Fruit fly (Drosophila melanogaster): ENCODE data around the gene CG13950.

CG13950 gene

dm6 chr2L:821242-821985, 38.6 kb upstream of the CG13950 start, which contains the start of gene CG3662 (continued):
- TF ChIP-seq CG32767 (GFP tag; IDR thresholded peaks at IDR 0.05): 0 out of 2 replicates have a peak, but pooled peaks have one; percentile 32
- TF ChIP-seq Deaf1 (tag; optimal IDR thresholded peaks at IDR 0.05): peak; percentile 85
- no peak for TF ChIP-seq CG1602 (GFP tag; optimal IDR thresholded peaks at IDR 0.05)
- TF ChIP-seq phol (tag; optimal IDR thresholded peaks at IDR 0.05): peak; percentile 60
- peak; percentile 18 for TF ChIP-seq caup (GFP tag; optimal IDR thresholded peaks at IDR 0.05; ENCODE audit: severe bottlenecking)
- TF ChIP-seq CG13624 (GFP tag; optimal IDR thresholded peaks at IDR 0.05): peak; percentile 97
- TF ChIP-seq CG2889 (GFP tag; IDR thresholded peaks at IDR 0.05): no peak
- peak; percentile 57 for TF ChIP-seq CG12659 (GFP tag; optimal IDR thresholded peaks at IDR 0.05)
- no peak for TF ChIP-seq btn (GFP tag; optimal IDR thresholded peaks at IDR 0.05)
- TF ChIP-seq scrt (GFP tag; optimal IDR thresholded peaks at IDR 0.05): peak; percentile 7
- TF ChIP-seq bbx (GFP tag; IDR thresholded peaks at IDR 0.05; ENCODE audit: partially characterized antibody): peak; percentile 33; the same call in 1 of the 2 replicates
- peak; percentile 67 for TF ChIP-seq cwo (GFP tag; optimal IDR thresholded peaks at IDR 0.05)
- no peak for TF ChIP-seq Mad (GFP tag; optimal IDR thresholded peaks at IDR 0.05)
- TF ChIP-seq zf30C (GFP tag; optimal IDR thresholded peaks at IDR 0.05): peak; percentile 4
- TF ChIP-seq vvl (GFP tag; IDR thresholded peaks at IDR 0.05): 0 out of 2 replicates have a peak, but pooled peaks have one; percentile 24
- peak; percentile 43; the same call in 1 of the 3 replicates for TF ChIP-seq CG34422 (GFP tag; IDR thresholded peaks at IDR 0.05)
- peak; percentile 95 for TF ChIP-seq pzg (GFP tag; optimal IDR thresholded peaks at IDR 0.05)
- peak; percentile 88 for TF ChIP-seq Med (GFP tag)
- TF ChIP-seq slbo (GFP tag; IDR thresholded peaks at IDR 0.05): no peak

- 0 out of 2 replicates have a peak, but pooled peaks have one; percentile 48 for TF ChIP-seq CG42726 (GFP tag; IDR thresholded peaks at IDR 0.05; ENCODE audit: partially characterized antibody)
- peak in 1 of 2 experiments; percentile 62 for TF ChIP-seq Hr78 (GFP tag; optimal IDR thresholded peaks at IDR 0.05)
- TF ChIP-seq Bdp1 (GFP tag; optimal IDR thresholded peaks at IDR 0.05): no peak
- no peak for TF ChIP-seq wdn (GFP tag; IDR thresholded peaks at IDR 0.05)
Observed at dm6 chr2L:821986-822711, 37.8 kb upstream of the CG13950 start.

dm6 chr2L:825768-826263, 34.2 kb upstream of the CG13950 start, which contains the start of the genes CG3862 and dock:
Gene CG3862, minus strand, starts transcription at chr2L:825861.
Gene dock, plus strand, starts transcription at chr2L:825969.
- TF ChIP-seq zfh2 (GFP tag; optimal IDR thresholded peaks at IDR 0.05) (peak; percentile 77), wor (GFP tag; IDR thresholded peaks at IDR 0.05) (no peak), crol (GFP tag; IDR thresholded peaks at IDR 0.05) (no peak), CG10543 (GFP tag; optimal IDR thresholded peaks at IDR 0.05) (peak; percentile 66), ATbp (GFP tag; optimal IDR thresholded peaks at IDR 0.05) (no peak), bigmax (GFP tag; optimal IDR thresholded peaks at IDR 0.05) (peak; percentile 62), zf30C (GFP tag; optimal IDR thresholded peaks at IDR 0.05) (no peak), maf-S (GFP tag; optimal IDR thresholded peaks at IDR 0.05) (peak; percentile 69), CG14710 (tag; optimal IDR thresholded peaks at IDR 0.05) (peak; percentile 70), Nf-YB (GFP tag; optimal IDR thresholded peaks at IDR 0.05) (peak; percentile 23), HLH4C (GFP tag; IDR thresholded peaks at IDR 0.05; ENCODE audit: partially characterized antibody) (peak; percentile 99), CG14050 (GFP tag; IDR thresholded peaks at IDR 0.05) (no peak), hth (optimal IDR thresholded peaks at IDR 0.05) (no peak), pb (GFP tag; optimal IDR thresholded peaks at IDR 0.05) (peak; percentile 48), CG7963 (GFP tag; IDR thresholded peaks at IDR 0.05; ENCODE audit: partially characterized antibody) (peak; percentile 97), CG10565 (GFP tag; optimal IDR thresholded peaks at IDR 0.05) (no peak), CG11456 (GFP tag; IDR thresholded peaks at IDR 0.05) (peak; percentile 77), CG11696 (GFP tag; IDR thresholded peaks at IDR 0.05) (no peak), CG4404 (GFP tag; IDR thresholded peaks at IDR 0.05) (no peak), CG4282 (GFP tag; optimal IDR thresholded peaks at IDR 0.05) (peak; percentile 34), lab (GFP tag; optimal IDR thresholded peaks at IDR 0.05) (peak; percentile 81), CG18011 (GFP tag; optimal IDR thresholded peaks at IDR 0.05) (peak; percentile 37), Fer3 (tag; optimal IDR thresholded peaks at IDR 0.05) (peak; percentile 18)

Data from whole organism, embryonic.